Fruit fly (Drosophila melanogaster) whole organism, adult: ENCODE measurements around the gene SmydA-8.

Experiments
- CG12768 ChIP-seq: fragments of 200-800 bp; sonication (Bioruptor generic); optimal IDR thresholded peaks from 2 replicates; lab custom pipeline; 2017; ENCODE audit warnings: missing biosample characterization, missing genetic modification characterization, mild to moderate bottlenecking, moderate library complexity, missing genetic modification reagents
- CG14711 ChIP-seq: fragments of 200-800 bp; sonication (Bioruptor generic); optimal IDR thresholded peaks from 2 replicates; lab custom pipeline; 2018; ENCODE audit warnings: missing biosample characterization, mild to moderate bottlenecking, missing genetic modification characterization, moderate library complexity
- CG1620 ChIP-seq: fragments of 200-800 bp; sonication (Bioruptor generic); optimal IDR thresholded peaks from 2 replicates; lab custom pipeline; 2016; ENCODE audit warnings: missing biosample characterization, missing genetic modification characterization
- CG5204 ChIP-seq: fragments of 200-800 bp; sonication (Bioruptor generic); optimal IDR thresholded peaks from 2 replicates; lab custom pipeline; 2016; ENCODE audit warnings: missing biosample characterization, missing genetic modification characterization
- CG7101 ChIP-seq: fragments of 200-800 bp; sonication (Bioruptor generic); optimal IDR thresholded peaks from 2 replicates; lab custom pipeline; 2018; ENCODE audit warnings: missing biosample characterization, mild to moderate bottlenecking, missing genetic modification characterization, moderate library complexity
- Crg-1 ChIP-seq: fragments of 200-800 bp; sonication (Bioruptor generic); optimal IDR thresholded peaks from 2 replicates; lab custom pipeline; 2016; ENCODE audit warnings: missing biosample characterization, missing genetic modification characterization
- Hr96 ChIP-seq: fragments of 200-800 bp; sonication (Bioruptor generic); optimal IDR thresholded peaks from 2 replicates; lab custom pipeline; 2016; ENCODE audit warnings: missing biosample characterization, missing genetic modification characterization
- Mnt ChIP-seq: fragments of 200-800 bp; sonication (Bioruptor generic); optimal IDR thresholded peaks from 2 replicates; lab custom pipeline; 2016; ENCODE audit warnings: missing biosample characterization, mild to moderate bottlenecking, missing genetic modification characterization
- bab1 ChIP-seq: fragments of 200-800 bp; sonication (Bioruptor generic); optimal IDR thresholded peaks from 3 replicates; lab custom pipeline; 2019; ENCODE audit warnings: missing biosample characterization, mild to moderate bottlenecking, missing genetic modification characterization, moderate library complexity
- cnc ChIP-seq, 2 experiments: fragments of >200 bp; optimal IDR thresholded peaks; 2 replicates each; lab custom pipeline; 2017
- kay ChIP-seq: fragments of 200-800 bp; sonication (Bioruptor generic); peaks from one replicate; lab custom pipeline; 2016; ENCODE audit warnings: missing biosample characterization, missing genetic modification characterization, borderline replicate concordance
- ovo ChIP-seq: fragments of 200-800 bp; sonication (Bioruptor generic); optimal IDR thresholded peaks from 2 replicates; lab custom pipeline; 2016; ENCODE audit warnings: missing biosample characterization, missing genetic modification characterization
- pad ChIP-seq: fragments of 200-800 bp; sonication (Bioruptor generic); optimal IDR thresholded peaks from 3 replicates; lab custom pipeline; 2017; ENCODE audit warnings: missing biosample characterization, missing genetic modification characterization, mild to moderate bottlenecking, moderate library complexity, missing genetic modification reagents
- tj ChIP-seq: fragments of 200-800 bp; sonication (Bioruptor generic); optimal IDR thresholded peaks from 3 replicates; lab custom pipeline; 2017; ENCODE audit warnings: missing biosample characterization, mild to moderate bottlenecking, missing genetic modification characterization, moderate library complexity

Gene SmydA-8

DNA sequence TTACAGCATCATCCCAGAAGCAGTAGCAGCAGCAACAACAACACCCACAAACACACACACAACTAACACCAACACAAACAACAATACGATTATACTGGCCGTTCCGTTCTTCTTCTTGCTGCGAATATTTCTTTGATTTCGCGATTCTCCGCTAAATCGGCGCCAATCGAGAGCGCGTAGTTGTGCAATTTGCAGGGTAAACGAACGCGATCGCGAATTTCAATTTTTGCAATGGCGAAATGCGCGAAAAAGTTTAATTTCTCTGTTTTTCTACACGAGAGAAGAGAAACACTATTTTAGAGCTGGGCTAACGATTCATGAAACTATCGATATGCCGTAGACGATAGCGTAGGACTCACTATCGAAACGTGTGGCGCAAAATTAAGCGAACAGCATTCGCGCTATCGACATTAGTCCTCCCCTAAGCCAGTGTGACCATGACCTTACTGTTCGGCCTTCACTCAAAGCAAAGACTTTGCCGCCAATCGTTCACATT lies 54.9 kb downstream of the SmydA-8 start, which contains the start of gene wapl:
TSS of gene wapl (minus strand) at position 316 of the 496 bp plus-strand sequence.
- TF ChIP-seq cnc (optimal IDR thresholded peaks at IDR 0.05; lab: Kevin White, UChicago) (no peak), Crg-1 (GFP tag; lab: Kevin White, UChicago) (peak; percentile 11), CG7101 (peak; percentile 27), pad (GFP tag; lab: Kevin White, UChicago) (peak; percentile 16), CG12768 (GFP tag; lab: Kevin White, UChicago) (no peak), ovo (GFP tag; lab: Kevin White, UChicago) (no peak), Mnt (GFP tag; lab: Kevin White, UChicago) (peak; percentile 61), tj (GFP tag; lab: Kevin White, UChicago) (no peak), CG14711 (tag; lab: Kevin White, UChicago) (peak; percentile 34), CG1620 (peak; percentile 47), bab1 (peak; percentile 79), kay (no peak)

DNA sequence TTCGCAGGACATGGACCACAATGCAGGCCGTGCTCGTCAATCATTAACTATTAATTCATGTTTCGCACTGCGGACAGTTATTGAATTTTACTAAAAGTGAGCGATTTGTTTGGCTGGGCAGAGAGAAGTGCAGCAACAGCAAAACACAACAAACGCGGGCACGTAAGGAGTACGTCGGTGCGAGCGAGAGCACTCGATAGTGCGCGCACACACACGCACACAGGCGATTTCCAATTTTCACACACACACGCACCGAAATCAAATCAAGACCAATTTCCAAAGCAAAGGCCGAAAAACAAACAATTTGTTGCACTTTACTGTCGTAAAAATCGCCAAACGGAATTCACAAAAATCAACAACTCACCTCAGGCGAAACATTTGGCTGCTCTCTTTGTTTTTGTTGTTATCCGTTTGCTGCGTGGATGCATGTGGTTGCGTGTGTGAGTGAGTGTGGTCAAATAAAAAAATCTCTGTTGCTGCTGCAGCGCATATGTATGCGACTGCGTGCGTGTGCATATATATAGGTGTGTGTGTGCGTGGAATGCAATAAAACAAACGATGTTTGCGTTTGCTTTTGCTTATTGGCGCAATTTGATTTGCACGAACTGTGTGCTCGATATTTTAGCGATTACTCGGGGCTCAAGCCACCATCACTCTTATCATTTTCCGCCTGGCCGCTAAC lies 55.5 kb downstream of the SmydA-8 start:
- TF ChIP-seq Hr96 (no peak), tj (GFP tag; lab: Kevin White, UChicago) (peak; percentile 86), Mnt (GFP tag; lab: Kevin White, UChicago) (peak; percentile 31), pad (GFP tag; lab: Kevin White, UChicago) (peak; percentile 25)

DNA sequence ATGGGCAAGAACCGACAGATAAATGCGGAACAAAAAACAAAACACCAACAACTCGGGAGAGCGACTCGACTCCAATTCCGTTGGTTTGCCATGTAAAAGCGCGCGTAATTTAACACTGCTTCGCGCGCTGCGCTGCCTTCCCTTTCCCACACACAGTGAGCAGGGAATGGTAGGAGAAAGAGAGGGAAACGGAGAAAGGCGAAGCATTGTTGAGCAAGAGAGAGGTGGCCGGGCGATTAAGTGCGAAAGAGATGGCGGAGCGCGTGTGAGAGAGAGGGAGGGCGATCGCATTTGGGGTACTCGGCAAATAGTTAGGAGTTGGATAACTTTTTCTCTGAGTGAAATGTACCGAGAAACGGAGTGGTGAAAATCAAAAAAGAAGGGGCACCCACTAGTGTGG lies 57.7 kb downstream of the SmydA-8 start:
- TF ChIP-seq tj (GFP tag; lab: Kevin White, UChicago) = peak; percentile 62
- no peak for TF ChIP-seq kay
- no peak for TF ChIP-seq CG5204
- peak; percentile 4 for TF ChIP-seq CG7101
- TF ChIP-seq Mnt (GFP tag; lab: Kevin White, UChicago) = peak; percentile 14
- TF ChIP-seq Hr96 = no peak
- TF ChIP-seq pad (GFP tag; lab: Kevin White, UChicago) = peak; percentile 91
- no peak for TF ChIP-seq CG12768 (GFP tag; lab: Kevin White, UChicago)
